Worm (Caenorhabditis elegans): ENCODE data around the gene ddo-1.

DNA sequence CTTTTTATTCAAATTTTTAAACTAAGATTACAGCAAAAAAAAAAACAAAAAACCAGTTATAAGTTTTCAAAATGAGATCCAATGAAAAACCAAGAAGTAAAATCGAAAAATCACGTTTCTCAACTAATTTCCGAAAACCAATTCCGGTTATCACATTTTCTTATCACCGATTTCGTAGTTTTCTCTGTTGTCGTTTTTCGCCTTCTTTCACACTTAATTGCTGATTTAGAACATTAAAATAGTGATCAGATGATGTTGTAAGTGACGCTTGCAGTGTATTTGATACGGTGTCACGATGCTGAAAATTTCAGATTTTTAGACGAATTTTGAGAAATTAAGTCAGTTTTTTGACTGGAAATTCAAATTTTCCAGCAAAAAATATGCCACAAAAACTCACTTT lies 3.3 kb upstream of the ddo-1 start:
- TF ChIP-seq nhr-90 (tag; optimal IDR thresholded peaks at IDR 0.05) (no peak), nfya-1 (tag; optimal IDR thresholded peaks at IDR 0.05; ENCODE audit: borderline replicate concordance, insufficient read depth) (no peak), zim-3 (tag; optimal IDR thresholded peaks at IDR 0.05) (no peak), F39B2.1 (GFP tag; IDR thresholded peaks at IDR 0.05) (no peak), pha-4 (tag; optimal IDR thresholded peaks at IDR 0.05) (no peak), ztf-3 (GFP tag; optimal IDR thresholded peaks at IDR 0.05) (no peak), pbrm-1 (GFP tag; IDR thresholded peaks at IDR 0.05) (no peak), mes-4 (tag; optimal IDR thresholded peaks at IDR 0.05) (no peak), C17E4.6 (GFP tag; IDR thresholded peaks at IDR 0.05) (no peak), ceh-58 (GFP tag; IDR thresholded peaks at IDR 0.05) (no peak), B0261.1 (tag; optimal IDR thresholded peaks at IDR 0.05) (no peak)
